Worm (Caenorhabditis elegans) whole organism, early embryonic: ENCODE results near the gene math-34.

Experiments
- B0310.2 ChIP-seq: sonication (generic microtip); optimal IDR thresholded peaks from 2 replicates; lab custom pipeline; 2016; ENCODE audit warnings: mild to moderate bottlenecking, missing genetic modification characterization, missing compliant biosample characterization
- F13C5.2 ChIP-seq: sonication (generic microtip); optimal IDR thresholded peaks from 2 replicates; lab custom pipeline; 2017; ENCODE audit warnings: mild to moderate bottlenecking, missing genetic modification characterization, inconsistent platforms, missing compliant biosample characterization
- aly-1 ChIP-seq: sonication (generic microtip); optimal IDR thresholded peaks from 2 replicates; lab custom pipeline; 2016; ENCODE audit warnings: missing genetic modification characterization, missing compliant biosample characterization
- ama-1 ChIP-seq: fragments of 150-350 bp; optimal IDR thresholded peaks from 2 replicates; lab custom pipeline; 2014
- ceh-13 ChIP-seq: fragments of 200-800 bp; sonication (Bioruptor generic); optimal IDR thresholded peaks from 2 replicates; lab custom pipeline; 2018; ENCODE audit warnings: mild to moderate bottlenecking, missing genetic modification characterization, missing compliant biosample characterization
- ceh-36 ChIP-seq: sonication (generic microtip); optimal IDR thresholded peaks from 2 replicates; lab custom pipeline; 2016; ENCODE audit warnings: missing genetic modification characterization, inconsistent platforms, missing compliant biosample characterization
- ets-7 ChIP-seq: sonication (generic microtip); optimal IDR thresholded peaks from 2 replicates; lab custom pipeline; 2016; ENCODE audit warnings: missing genotype, missing genetic modification characterization, missing compliant biosample characterization
- flt-1 ChIP-seq: fragments of 200-800 bp; sonication (Bioruptor generic); IDR thresholded peaks from 2 replicates; pipeline ENCODE4 v1.3.6; 2022; ENCODE audit warnings: missing genetic modification characterization, missing compliant biosample characterization
- hmbx-1 ChIP-seq: sonication (generic microtip); optimal IDR thresholded peaks from 2 replicates; lab custom pipeline; 2016; ENCODE audit warnings: mild to moderate bottlenecking, missing genetic modification characterization, missing compliant biosample characterization
- hmg-4 ChIP-seq: fragments of 200-800 bp; sonication (Bioruptor generic); optimal IDR thresholded peaks from 2 replicates; lab custom pipeline; 2018; ENCODE audit warnings: mild to moderate bottlenecking, missing genetic modification characterization, missing compliant biosample characterization
- hnd-1 ChIP-seq: sonication (generic microtip); optimal IDR thresholded peaks from 2 replicates; lab custom pipeline; 2016; ENCODE audit warnings: missing genetic modification characterization, missing compliant biosample characterization
- pes-1 ChIP-seq: fragments of 200-800 bp; sonication (Bioruptor generic); IDR thresholded peaks from 2 replicates; pipeline ENCODE4 v1.3.6; 2022; ENCODE audit warnings: missing genetic modification reagents, missing genetic modification characterization, missing compliant biosample characterization
- scrt-1 ChIP-seq: fragments of 200-800 bp; sonication (Bioruptor generic); IDR thresholded peaks from 2 replicates; pipeline ENCODE4 v1.3.6; 2022; ENCODE audit warnings: missing genetic modification characterization, missing compliant biosample characterization
- sea-1 ChIP-seq: fragments of 200-800 bp; sonication (Bioruptor generic); conservative IDR thresholded peaks from 2 replicates; pipeline ENCODE4 v1.3.6; 2022; ENCODE audit warnings: missing genetic modification characterization, missing compliant biosample characterization
- tbx-11 ChIP-seq: fragments of 200-800 bp; sonication (Bioruptor generic); IDR thresholded peaks from 2 replicates; pipeline ENCODE4 v1.3.6; 2022; ENCODE audit warnings: missing genetic modification characterization, missing compliant biosample characterization
- tbx-37 ChIP-seq: fragments of 200-800 bp; sonication (Bioruptor generic); conservative IDR thresholded peaks from 2 replicates; pipeline ENCODE4 v1.3.6; 2022; ENCODE audit warnings: missing genetic modification reagents, missing genetic modification characterization, missing compliant biosample characterization
- tra-4 ChIP-seq: sonication (generic microtip); optimal IDR thresholded peaks from 2 replicates; lab custom pipeline; 2017; ENCODE audit warnings: missing genetic modification characterization, missing compliant biosample characterization

Gene math-34

ce11 chrII:1066907-1067306 is 38.1 kb downstream of the math-34 start, which contains the start of gene K02E7.10:
Gene K02E7.10, minus strand, starts transcription at chrII:1067007.
- TF ChIP-seq hmbx-1 (no peak), ama-1 (lab: Kevin White, UChicago) (no peak), flt-1 (GFP tag; lab: Robert Waterston, UW) (no peak), tbx-37 (GFP tag; lab: Robert Waterston, UW) (no peak), tra-4 (tag; lab: Kevin White, UChicago) (no peak), scrt-1 (GFP tag; lab: Robert Waterston, UW) (no peak), aly-1 (tag; lab: Kevin White, UChicago) (no peak), pes-1 (GFP tag; lab: Robert Waterston, UW) (no peak), ets-7 (tag; lab: Kevin White, UChicago) (no peak), F13C5.2 (tag; lab: Kevin White, UChicago) (no peak), ceh-13 (no peak), hnd-1 (tag; lab: Kevin White, UChicago) (no peak), B0310.2 (no peak), sea-1 (no peak), tbx-11 (GFP tag; lab: Robert Waterston, UW) (no peak), hmg-4 (GFP tag; lab: Kevin White, UChicago) (no peak), ceh-36 (no peak)

ce11 chrII:1070875-1071274 is 42.1 kb downstream of the math-34 start, which contains the start of gene K02E7.12:
Gene K02E7.12, plus strand, starts transcription at chrII:1071175.
- TF ChIP-seq sea-1 = no peak
- TF ChIP-seq aly-1 (tag; lab: Kevin White, UChicago) = no peak

- TF ChIP-seq tbx-11 (GFP tag; lab: Robert Waterston, UW) = no peak
Observed at ce11 chrII:1071432-1071831, 42.7 kb downstream of the math-34 start.

- no peak for TF ChIP-seq hnd-1 (tag; lab: Kevin White, UChicago)
- TF ChIP-seq flt-1 (GFP tag; lab: Robert Waterston, UW) = no peak
- no peak for TF ChIP-seq ama-1 (lab: Kevin White, UChicago)
- TF ChIP-seq tbx-37 (GFP tag; lab: Robert Waterston, UW) = no peak
- TF ChIP-seq aly-1 (tag; lab: Kevin White, UChicago) = no peak
- no peak for TF ChIP-seq B0310.2
- TF ChIP-seq ceh-36 = no peak
- no peak for TF ChIP-seq pes-1 (GFP tag; lab: Robert Waterston, UW)
- no peak for TF ChIP-seq tbx-11 (GFP tag; lab: Robert Waterston, UW)
- no peak for TF ChIP-seq hmg-4 (GFP tag; lab: Kevin White, UChicago)
- no peak for TF ChIP-seq sea-1
Observed at ce11 chrII:1072106-1072505, 43.3 kb downstream of the math-34 start, which contains the start of gene K02E7.4. Gene K02E7.4, plus strand, starts transcription at chrII:1072406.

ce11 chrII:1075424-1075823 is 46.7 kb downstream of the math-34 start, which contains the start of gene K02E7.11:
Gene K02E7.11, minus strand, starts transcription at chrII:1075524.
- TF ChIP-seq scrt-1 (GFP tag; lab: Robert Waterston, UW) (no peak), tra-4 (tag; lab: Kevin White, UChicago) (no peak), hmbx-1 (no peak), tbx-11 (GFP tag; lab: Robert Waterston, UW) (no peak), ama-1 (lab: Kevin White, UChicago) (no peak), ets-7 (tag; lab: Kevin White, UChicago) (no peak), pes-1 (GFP tag; lab: Robert Waterston, UW) (no peak)

- TF ChIP-seq tbx-11 (GFP tag; lab: Robert Waterston, UW) (no peak), ama-1 (lab: Kevin White, UChicago) (no peak), ceh-36 (no peak)
Observed at ce11 chrII:1082859-1083258, 54.1 kb downstream of the math-34 start, which contains the start of gene K02E7.1. Gene K02E7.1, plus strand, starts transcription at chrII:1083159.
